Worm (Caenorhabditis elegans) whole organism, L3 larva: ENCODE results near the gene F17C11.22.

Experiments used
- lin-39 ChIP-seq: fragments of 150-350 bp; optimal IDR thresholded peaks from 2 replicates; lab custom pipeline; 2018; ENCODE audit warnings: missing biosample characterization, missing genetic modification reagents, missing genetic modification characterization
- mml-1 ChIP-seq: fragments of 150-350 bp; sonication (generic microtip); optimal IDR thresholded peaks from 3 replicates; lab custom pipeline; 2014; ENCODE audit warnings: missing biosample characterization, missing genetic modification characterization
- nhr-77 ChIP-seq: fragments of 150-350 bp; optimal IDR thresholded peaks from 2 replicates; lab custom pipeline; 2014; ENCODE audit warnings: missing biosample characterization, missing genetic modification characterization

DNA sequence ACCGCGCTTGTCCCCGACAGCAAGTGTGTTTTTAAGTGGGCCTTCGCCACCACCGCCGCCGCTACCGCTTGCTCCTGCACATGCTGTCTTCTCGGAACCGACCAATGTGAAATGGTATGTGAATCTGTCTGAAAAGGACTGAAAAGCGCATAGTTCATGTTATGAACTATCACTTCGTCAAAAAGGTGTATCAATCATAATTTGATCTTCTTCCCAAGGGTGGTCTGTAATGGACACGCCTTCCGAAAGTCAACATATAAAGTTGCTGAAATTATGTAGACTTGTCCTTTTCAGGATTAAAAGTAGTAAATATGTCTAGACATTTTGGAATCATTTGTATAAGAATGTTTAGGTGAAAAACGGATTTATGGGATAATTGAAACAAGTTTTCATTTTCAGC is 27.8 kb downstream of the F17C11.22 start, which contains the start of gene zip-9:
- TF ChIP-seq nhr-77 (tag; lab: Kevin White, UChicago) (no peak), lin-39 (tag; lab: Kevin White, UChicago) (no peak), mml-1 (tag; lab: Kevin White, UChicago) (no peak)
